Fruit fly (Drosophila melanogaster) whole organism, prepupa: ENCODE data around the gene CG31178.
A peak's percentile ranks its signal among the peaks of the same experiment; 100 is the strongest.

Experiments
- Blimp-1 ChIP-seq: fragments of 200-800 bp; sonication (Bioruptor generic); optimal IDR thresholded peaks from 3 replicates; lab custom pipeline; 2017; ENCODE audit warnings: missing biosample characterization, missing genetic modification characterization, mild to moderate bottlenecking, moderate library complexity, missing genetic modification reagents
- CG10631 ChIP-seq: fragments of 200-800 bp; sonication (Bioruptor generic); optimal IDR thresholded peaks from 2 replicates; lab custom pipeline; 2016; ENCODE audit warnings: missing biosample characterization, missing genetic modification characterization
- CG10669 ChIP-seq: fragments of 200-800 bp; sonication (Bioruptor generic); optimal IDR thresholded peaks from 3 replicates; lab custom pipeline; 2018; ENCODE audit warnings: missing biosample characterization, mild to moderate bottlenecking, missing genetic modification characterization, moderate library complexity
- CG11762 ChIP-seq: fragments of 200-800 bp; sonication (Bioruptor generic); optimal IDR thresholded peaks from 3 replicates; lab custom pipeline; 2016; ENCODE audit warnings: missing biosample characterization, missing genetic modification characterization; ENCODE audit not compliant: insufficient read depth
- CG11902 ChIP-seq: fragments of 200-800 bp; sonication (Bioruptor generic); optimal IDR thresholded peaks from 3 replicates; lab custom pipeline; 2016; ENCODE audit warnings: missing biosample characterization, missing genetic modification characterization
- CG15336 ChIP-seq: fragments of 200-800 bp; sonication (Bioruptor generic); IDR thresholded peaks from 2 replicates; pipeline ENCODE4 v1.3.6; 2022; ENCODE audit warnings: missing biosample characterization, missing genetic modification characterization
- CG1621 ChIP-seq: fragments of 200-800 bp; sonication (Bioruptor generic); optimal IDR thresholded peaks from 3 replicates; lab custom pipeline; 2018; ENCODE audit warnings: missing biosample characterization, mild to moderate bottlenecking, missing genetic modification characterization
- CG16779 ChIP-seq: fragments of 200-800 bp; sonication (Bioruptor generic); optimal IDR thresholded peaks from 3 replicates; lab custom pipeline; 2017; ENCODE audit warnings: missing biosample characterization, mild to moderate bottlenecking, missing genetic modification characterization
- CG3032 ChIP-seq: fragments of 200-800 bp; optimal IDR thresholded peaks from 2 replicates; lab custom pipeline; 2019; ENCODE audit warnings: missing biosample characterization, mild to moderate bottlenecking, missing genetic modification characterization, moderate library complexity
- CG31627 ChIP-seq: fragments of 200-800 bp; sonication (Bioruptor generic); optimal IDR thresholded peaks from 3 replicates; lab custom pipeline; 2016; ENCODE audit warnings: missing biosample characterization, missing genetic modification characterization
- CG32006 ChIP-seq: fragments of 200-800 bp; sonication (Bioruptor generic); optimal IDR thresholded peaks from 3 replicates; lab custom pipeline; 2017; ENCODE audit warnings: missing biosample characterization, mild to moderate bottlenecking, missing genetic modification characterization
- CG3919 ChIP-seq: fragments of 200-800 bp; sonication (Bioruptor generic); optimal IDR thresholded peaks from 3 replicates; lab custom pipeline; 2016; ENCODE audit warnings: missing biosample characterization, missing genetic modification characterization
- CG4318 ChIP-seq: fragments of 200-800 bp; sonication (Bioruptor generic); optimal IDR thresholded peaks from 3 replicates; lab custom pipeline; 2017; ENCODE audit warnings: missing biosample characterization, mild to moderate bottlenecking, missing genetic modification characterization
- CG6163 ChIP-seq: fragments of 200-800 bp; sonication (Bioruptor generic); IDR thresholded peaks from 3 replicates; pipeline ENCODE4 v1.3.6; 2022; ENCODE audit warnings: missing biosample characterization, missing genetic modification characterization
- CG6792 ChIP-seq: fragments of 200-800 bp; sonication (Bioruptor generic); optimal IDR thresholded peaks from 3 replicates; lab custom pipeline; 2016; ENCODE audit warnings: missing biosample characterization, missing genetic modification characterization
- CG6808 ChIP-seq: fragments of 200-800 bp; sonication (Bioruptor generic); optimal IDR thresholded peaks from 3 replicates; lab custom pipeline; 2017; ENCODE audit warnings: missing biosample characterization, missing genetic modification characterization, mild to moderate bottlenecking, moderate library complexity, missing genetic modification reagents
- CG6854 ChIP-seq: fragments of 200-800 bp; sonication (Bioruptor generic); optimal IDR thresholded peaks from 2 replicates; lab custom pipeline; 2017; ENCODE audit warnings: missing biosample characterization, mild to moderate bottlenecking, missing genetic modification characterization
- CG7368 ChIP-seq: fragments of 200-800 bp; sonication (Bioruptor generic); optimal IDR thresholded peaks from 3 replicates; lab custom pipeline; 2016; ENCODE audit warnings: missing biosample characterization, missing genetic modification characterization
- CG8119 ChIP-seq: fragments of 200-800 bp; sonication (Bioruptor generic); IDR thresholded peaks from 3 replicates; pipeline ENCODE4 v1.3.6; 2022; ENCODE audit warnings: missing biosample characterization, missing genetic modification characterization
- CG8319 ChIP-seq: fragments of 200-800 bp; sonication (Bioruptor generic); optimal IDR thresholded peaks from 3 replicates; lab custom pipeline; 2016; ENCODE audit warnings: missing biosample characterization, missing genetic modification characterization
- CG8632 ChIP-seq: fragments of 200-800 bp; sonication (Bioruptor generic); optimal IDR thresholded peaks from 3 replicates; lab custom pipeline; 2016; ENCODE audit warnings: missing biosample characterization, missing genetic modification characterization
- CG9139 ChIP-seq: fragments of 200-800 bp; sonication (Bioruptor generic); optimal IDR thresholded peaks from 3 replicates; lab custom pipeline; 2017; ENCODE audit warnings: missing biosample characterization, mild to moderate bottlenecking, missing genetic modification characterization
- Eip78C ChIP-seq: fragments of 200-800 bp; sonication (Bioruptor generic); peaks from one replicate; lab custom pipeline; 2016; ENCODE audit warnings: missing biosample characterization, missing genetic modification characterization
- Eip93F ChIP-seq: fragments of 200-800 bp; sonication (Bioruptor generic); optimal IDR thresholded peaks from 2 replicates; lab custom pipeline; 2016; ENCODE audit warnings: missing biosample characterization, mild to moderate bottlenecking, missing genetic modification characterization
- Ets21C ChIP-seq: fragments of 200-800 bp; sonication (Bioruptor generic); optimal IDR thresholded peaks from 3 replicates; lab custom pipeline; 2016; ENCODE audit warnings: missing biosample characterization, missing genetic modification characterization
- Ets96B ChIP-seq: fragments of 200-800 bp; optimal IDR thresholded peaks from 2 replicates; lab custom pipeline; 2019; ENCODE audit warnings: missing biosample characterization, mild to moderate bottlenecking, missing genetic modification characterization, moderate library complexity
- Hr39 ChIP-seq: fragments of 200-800 bp; sonication (Bioruptor generic); optimal IDR thresholded peaks from 2 replicates; lab custom pipeline; 2016; ENCODE audit warnings: missing biosample characterization, missing genetic modification characterization
- Hr4 ChIP-seq: fragments of 200-800 bp; sonication (Bioruptor generic); optimal IDR thresholded peaks from 3 replicates; lab custom pipeline; 2016; ENCODE audit warnings: missing biosample characterization, missing genetic modification characterization
- Lpt ChIP-seq: fragments of 200-800 bp; sonication (Bioruptor generic); optimal IDR thresholded peaks from 3 replicates; lab custom pipeline; 2016; ENCODE audit warnings: missing biosample characterization, missing genetic modification characterization
- Smox ChIP-seq: fragments of 200-800 bp; sonication (Bioruptor generic); optimal IDR thresholded peaks from 3 replicates; lab custom pipeline; 2016; ENCODE audit warnings: missing biosample characterization, missing genetic modification characterization
- Sox102F ChIP-seq: fragments of 200-800 bp; sonication (Bioruptor generic); optimal IDR thresholded peaks from 2 replicates; lab custom pipeline; 2016; ENCODE audit warnings: missing biosample characterization, mild to moderate bottlenecking, missing genetic modification characterization
- Sox14 ChIP-seq: fragments of 200-800 bp; sonication (Bioruptor generic); optimal IDR thresholded peaks from 3 replicates; lab custom pipeline; 2016; ENCODE audit warnings: missing biosample characterization, missing genetic modification characterization
- Sox15 ChIP-seq: fragments of 200-800 bp; sonication (Bioruptor generic); optimal IDR thresholded peaks from 3 replicates; lab custom pipeline; 2016; ENCODE audit warnings: missing biosample characterization, missing genetic modification characterization
- achi ChIP-seq: fragments of 200-800 bp; sonication (Bioruptor generic); optimal IDR thresholded peaks from 3 replicates; lab custom pipeline; 2016; ENCODE audit warnings: missing biosample characterization, missing genetic modification characterization
- acj6 ChIP-seq: fragments of 200-800 bp; sonication (Bioruptor generic); optimal IDR thresholded peaks from 3 replicates; lab custom pipeline; 2016; ENCODE audit warnings: missing biosample characterization, missing genetic modification characterization
- cyc ChIP-seq: fragments of 200-800 bp; sonication (Bioruptor generic); optimal IDR thresholded peaks from 3 replicates; lab custom pipeline; 2016; ENCODE audit warnings: missing biosample characterization, missing genetic modification characterization
- dac ChIP-seq: fragments of 200-800 bp; sonication (Bioruptor generic); optimal IDR thresholded peaks from 2 replicates; lab custom pipeline; 2017; ENCODE audit warnings: missing biosample characterization, mild to moderate bottlenecking, missing genetic modification characterization
- eg ChIP-seq: fragments of 200-800 bp; sonication (Bioruptor generic); IDR thresholded peaks from 3 replicates; pipeline ENCODE4 v1.3.6; 2022; ENCODE audit warnings: missing biosample characterization, missing genetic modification characterization
- esn ChIP-seq: fragments of 200-800 bp; sonication (Bioruptor generic); optimal IDR thresholded peaks from 2 replicates; lab custom pipeline; 2016; ENCODE audit warnings: missing biosample characterization, mild to moderate bottlenecking, missing genetic modification characterization, moderate library complexity
- fd85E ChIP-seq: fragments of 200-800 bp; sonication (Bioruptor generic); optimal IDR thresholded peaks from 3 replicates; lab custom pipeline; 2016; ENCODE audit warnings: missing biosample characterization, missing genetic modification characterization
- lz ChIP-seq: fragments of 200-800 bp; sonication (Bioruptor generic); optimal IDR thresholded peaks from 3 replicates; lab custom pipeline; 2016; ENCODE audit warnings: missing biosample characterization, missing genetic modification characterization
- spab ChIP-seq: fragments of 200-800 bp; sonication (Bioruptor generic); optimal IDR thresholded peaks from 2 replicates; lab custom pipeline; 2017; ENCODE audit warnings: missing biosample characterization, mild to moderate bottlenecking, missing genetic modification characterization, missing genetic modification reagents
- ss ChIP-seq, 2 experiments: fragments of 200-800 bp; sonication (Bioruptor generic); optimal IDR thresholded peaks; 2 replicates in 1 of 2; 3 replicates in 1 of 2; lab custom pipeline; 2017 to 2018; ENCODE audit warnings: mild to moderate bottlenecking in 2 of 2, missing biosample characterization in 2 of 2, missing genetic modification characterization in 2 of 2, moderate library complexity in 1 of 2
- svp ChIP-seq: fragments of 200-800 bp; sonication (Bioruptor generic); peaks from one replicate; lab custom pipeline; 2016; ENCODE audit warnings: missing biosample characterization, missing genetic modification characterization
- topi ChIP-seq: fragments of 200-800 bp; sonication (Bioruptor generic); optimal IDR thresholded peaks from 3 replicates; lab custom pipeline; 2016; ENCODE audit warnings: missing biosample characterization, missing genetic modification characterization
- vri ChIP-seq: fragments of 200-800 bp; sonication (Bioruptor generic); optimal IDR thresholded peaks from 3 replicates; lab custom pipeline; 2016; ENCODE audit warnings: missing biosample characterization, mild to moderate bottlenecking, missing genetic modification characterization

Gene CG31178

dm6 chr3R:21899170-21899575 is 25.6 kb downstream of the CG31178 start (continued):
- TF ChIP-seq Sox14 = peak; percentile 59
- TF ChIP-seq Eip78C (GFP tag; lab: Kevin White, UChicago) = peak; percentile 92
- TF ChIP-seq CG6808 (GFP tag; lab: Kevin White, UChicago) = peak; percentile 87
- TF ChIP-seq CG16779 (tag; lab: Kevin White, UChicago) = peak; percentile 51
- peak; percentile 43 for TF ChIP-seq CG4318 (GFP tag; lab: Kevin White, UChicago)
- peak; percentile 76 for TF ChIP-seq svp (GFP tag; lab: Kevin White, UChicago)
- peak; percentile 44 for TF ChIP-seq Hr39
- TF ChIP-seq CG6792 (GFP tag; lab: Kevin White, UChicago) = peak; percentile 60
- no peak for TF ChIP-seq Eip93F
- peak; percentile 35 for TF ChIP-seq CG11902 (GFP tag; lab: Kevin White, UChicago)
- no peak for TF ChIP-seq Ets21C (GFP tag; lab: Kevin White, UChicago)
- peak; percentile 61 for TF ChIP-seq CG8319 (GFP tag; lab: Kevin White, UChicago)
- no peak for TF ChIP-seq fd85E (GFP tag; lab: Kevin White, UChicago)
- TF ChIP-seq acj6 = peak; percentile 57
- peak; percentile 54 for TF ChIP-seq Hr4
- TF ChIP-seq CG32006 (GFP tag; lab: Kevin White, UChicago) = peak; percentile 69
- peak; percentile 51 for TF ChIP-seq CG11762 (GFP tag; lab: Kevin White, UChicago)
- TF ChIP-seq achi (GFP tag; lab: Kevin White, UChicago) = peak; percentile 61
- peak; percentile 82 for TF ChIP-seq CG10669 (GFP tag; lab: Kevin White, UChicago)
- TF ChIP-seq CG9139 = peak; percentile 31
- TF ChIP-seq spab (GFP tag; lab: Kevin White, UChicago) = peak; percentile 65
- peak; percentile 56 for TF ChIP-seq lz (GFP tag; lab: Kevin White, UChicago)

dm6 chr3R:21904345-21904744 is 30.8 kb downstream of the CG31178 start:
- TF ChIP-seq achi (GFP tag; lab: Kevin White, UChicago) = no peak
- TF ChIP-seq Hr39 = peak; percentile 3
- no peak for TF ChIP-seq spab (GFP tag; lab: Kevin White, UChicago)
- TF ChIP-seq CG10669 (GFP tag; lab: Kevin White, UChicago) = peak; percentile 2
- peak; percentile 19 for TF ChIP-seq esn (GFP tag; lab: Kevin White, UChicago)
- TF ChIP-seq CG16779 (tag; lab: Kevin White, UChicago) = no peak
- no peak for TF ChIP-seq eg (GFP tag; lab: Robert Waterston, UW)
- peak; percentile 24 for TF ChIP-seq CG1621 (tag; lab: Kevin White, UChicago)
- peak; percentile 15 for TF ChIP-seq CG31627
- TF ChIP-seq ss (GFP tag; optimal IDR thresholded peaks at IDR 0.05; lab: Kevin White, UChicago) = peak in 1 of 2 experiments; percentile 24

dm6 chr3R:21905615-21906014 is 32.1 kb downstream of the CG31178 start:
- TF ChIP-seq CG7368 (GFP tag; lab: Kevin White, UChicago) (peak; percentile 6), Sox102F (peak; percentile 72), CG6854 (GFP tag; lab: Kevin White, UChicago) (peak; percentile 67), vri (GFP tag; lab: Kevin White, UChicago) (peak; percentile 46), eg (GFP tag; lab: Robert Waterston, UW) (peak; percentile 90), CG6163 (GFP tag; lab: Robert Waterston, UW) (peak; percentile 94), CG31627 (peak; percentile 58), CG3919 (GFP tag; lab: Kevin White, UChicago) (peak; percentile 87), CG8119 (GFP tag; lab: Robert Waterston, UW) (peak; percentile 93), CG10631 (GFP tag; lab: Kevin White, UChicago) (peak; percentile 90), Ets21C (GFP tag; lab: Kevin White, UChicago) (peak; percentile 30), CG32006 (GFP tag; lab: Kevin White, UChicago) (peak; percentile 95), Ets96B (tag; lab: Kevin White, UChicago) (peak; percentile 91), dac (peak; percentile 76), Sox15 (peak; percentile 43), CG15336 (GFP tag; lab: Robert Waterston, UW) (peak; percentile 92), spab (GFP tag; lab: Kevin White, UChicago) (peak; percentile 89), cyc (peak; percentile 60), CG8632 (GFP tag; lab: Kevin White, UChicago) (peak; percentile 72), Lpt (GFP tag; lab: Kevin White, UChicago) (peak; percentile 89), lz (GFP tag; lab: Kevin White, UChicago) (peak; percentile 64), Blimp-1 (peak; percentile 46), CG3032 (tag; lab: Kevin White, UChicago) (peak; percentile 89), Eip93F (no peak), topi (GFP tag; lab: Kevin White, UChicago) (peak; percentile 73), acj6 (peak; percentile 85), Smox (GFP tag; lab: Kevin White, UChicago) (peak; percentile 65), CG11762 (GFP tag; lab: Kevin White, UChicago) (peak; percentile 69), CG10669 (GFP tag; lab: Kevin White, UChicago) (peak; percentile 82)
